Fruit fly (Drosophila melanogaster): ENCODE data around the gene RhoGAP92B.
A peak's percentile ranks its signal among the peaks of the same experiment; 100 is the strongest.

- TF ChIP-seq CG7101 (tag; optimal IDR thresholded peaks at IDR 0.05) (no peak), bab1 (GFP tag; optimal IDR thresholded peaks at IDR 0.05) (no peak), pad (GFP tag; optimal IDR thresholded peaks at IDR 0.05) (peak; percentile 42), kay (GFP tag; ENCODE audit: borderline replicate concordance) (no peak), Clk (GFP tag; optimal IDR thresholded peaks at IDR 0.05) (no peak), Crg-1 (GFP tag; optimal IDR thresholded peaks at IDR 0.05) (no peak), ovo (GFP tag; optimal IDR thresholded peaks at IDR 0.05) (no peak)
Measured at dm6 chr3R:19875118-19875887, 29.7 kb upstream of the RhoGAP92B start, which contains the start of gene Mrp5.
